Worm (Caenorhabditis elegans) whole organism, mixed stage, embryonic: Measurements from ENCODE around the gene abu-5.

Experiments used
- M03D4.4 ChIP-seq: sonication (generic microtip); optimal IDR thresholded peaks from 2 replicates; lab custom pipeline; 2017; ENCODE audit warnings: mild to moderate bottlenecking, missing genetic modification characterization, missing compliant biosample characterization
- elt-1 ChIP-seq: sonication (generic microtip); optimal IDR thresholded peaks from 2 replicates; lab custom pipeline; 2017; ENCODE audit warnings: missing genetic modification characterization, mild to moderate bottlenecking, missing compliant biosample characterization, antibody characterized with exemption, moderate library complexity, borderline replicate concordance; ENCODE audit not compliant: insufficient read depth
- mep-1 ChIP-seq: fragments of 150-350 bp; optimal IDR thresholded peaks from 2 replicates; lab custom pipeline; 2017; ENCODE audit warnings: missing biosample characterization, missing genetic modification reagents, missing genetic modification characterization, inconsistent platforms
- nhr-12 ChIP-seq: fragments of 150-350 bp; optimal IDR thresholded peaks from 2 replicates; lab custom pipeline; 2014; ENCODE audit warnings: missing biosample characterization, missing genetic modification characterization
- sem-2 ChIP-seq: fragments of 200-800 bp; sonication (Bioruptor generic); optimal IDR thresholded peaks from 2 replicates; lab custom pipeline; 2018; ENCODE audit warnings: mild to moderate bottlenecking, missing genetic modification characterization, missing compliant biosample characterization
- snpc-4 ChIP-seq: fragments of 150-350 bp; optimal IDR thresholded peaks from 2 replicates; lab custom pipeline; 2014; ENCODE audit warnings: missing biosample characterization, missing genetic modification characterization
- tbx-8 ChIP-seq: fragments of 200-800 bp; sonication (Bioruptor generic); optimal IDR thresholded peaks from 2 replicates; lab custom pipeline; 2018; ENCODE audit warnings: mild to moderate bottlenecking, missing genetic modification characterization, moderate library complexity, missing compliant biosample characterization

DNA sequence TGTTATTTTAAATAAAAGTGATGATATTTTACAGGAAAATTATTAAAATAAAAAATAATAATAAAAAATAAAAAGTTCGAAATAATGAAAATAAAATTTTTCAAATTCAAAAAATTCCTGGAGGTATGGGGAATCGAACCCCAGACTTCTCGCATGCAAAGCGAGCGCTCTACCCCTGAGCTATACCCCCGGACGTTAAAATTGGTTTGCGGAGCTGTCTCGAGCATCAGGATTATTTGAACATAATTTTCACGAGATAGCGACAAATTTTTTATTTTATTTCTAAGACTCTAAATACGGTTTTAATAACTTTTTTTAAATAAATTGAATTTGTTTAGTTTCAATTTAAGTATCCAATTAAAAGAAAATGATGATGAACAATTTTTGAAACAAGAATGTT is 13.7 kb downstream of the abu-5 start:
- TF ChIP-seq snpc-4 = no peak
- TF ChIP-seq mep-1 = no peak
- TF ChIP-seq tbx-8 (GFP tag; lab: Kevin White, UChicago) = no peak
- TF ChIP-seq M03D4.4 (tag; lab: Kevin White, UChicago) = no peak
- TF ChIP-seq nhr-12 (tag; lab: Kevin White, UChicago) = no peak
- TF ChIP-seq elt-1 = no peak
- TF ChIP-seq sem-2 (GFP tag; lab: Kevin White, UChicago) = no peak
